Worm (Caenorhabditis elegans): ENCODE measurements around the gene W02B12.16.

The W02B12.16 gene

ce11 chrII:11471916-11472315 lies 4.4 kb downstream of the W02B12.16 start, which contains the start of gene mfn-1:
mfn-1 (minus strand) TSS chrII:11472016.
- TF ChIP-seq pes-1 (GFP tag; IDR thresholded peaks at IDR 0.05) (no peak), ceh-36 (tag; optimal IDR thresholded peaks at IDR 0.05) (no peak), tra-4 (tag; optimal IDR thresholded peaks at IDR 0.05) (no peak), hmg-4 (GFP tag; optimal IDR thresholded peaks at IDR 0.05) (no peak), ceh-13 (GFP tag; optimal IDR thresholded peaks at IDR 0.05) (no peak), tbx-37 (GFP tag; conservative IDR thresholded peaks at IDR 0.05) (no peak), aly-1 (tag; optimal IDR thresholded peaks at IDR 0.05) (no peak), ama-1 (optimal IDR thresholded peaks at IDR 0.05) (no peak), ets-7 (tag; optimal IDR thresholded peaks at IDR 0.05) (no peak), tbx-11 (GFP tag; IDR thresholded peaks at IDR 0.05) (no peak), hmbx-1 (tag; optimal IDR thresholded peaks at IDR 0.05) (no peak), sea-1 (GFP tag; conservative IDR thresholded peaks at IDR 0.05) (no peak), flt-1 (GFP tag; IDR thresholded peaks at IDR 0.05) (no peak), scrt-1 (GFP tag; IDR thresholded peaks at IDR 0.05) (no peak), hnd-1 (tag; optimal IDR thresholded peaks at IDR 0.05) (no peak), F13C5.2 (tag; optimal IDR thresholded peaks at IDR 0.05) (no peak), B0310.2 (tag; optimal IDR thresholded peaks at IDR 0.05) (no peak)

- TF ChIP-seq tra-4 (tag; optimal IDR thresholded peaks at IDR 0.05) = no peak
- TF ChIP-seq ceh-36 (tag; optimal IDR thresholded peaks at IDR 0.05) = no peak
- TF ChIP-seq ets-7 (tag; optimal IDR thresholded peaks at IDR 0.05) = no peak
- TF ChIP-seq ceh-13 (GFP tag; optimal IDR thresholded peaks at IDR 0.05) = no peak
- no peak for TF ChIP-seq hnd-1 (tag; optimal IDR thresholded peaks at IDR 0.05)
- TF ChIP-seq flt-1 (GFP tag; IDR thresholded peaks at IDR 0.05) = no peak
- no peak for TF ChIP-seq scrt-1 (GFP tag; IDR thresholded peaks at IDR 0.05)
Measured at ce11 chrII:11469574-11470108, 6.7 kb downstream of the W02B12.16 start, which contains the start of gene cisd-1. cisd-1 (minus strand) TSS chrII:11469624.

ce11 chrII:11467541-11467940 lies 8.8 kb downstream of the W02B12.16 start, which contains the start of gene klp-17:
klp-17 (minus strand) TSS chrII:11467641.
- TF ChIP-seq B0310.2 (tag; optimal IDR thresholded peaks at IDR 0.05) (no peak), ceh-13 (GFP tag; optimal IDR thresholded peaks at IDR 0.05) (no peak), ets-7 (tag; optimal IDR thresholded peaks at IDR 0.05) (no peak), tbx-37 (GFP tag; conservative IDR thresholded peaks at IDR 0.05) (no peak), ama-1 (optimal IDR thresholded peaks at IDR 0.05) (no peak), tra-4 (tag; optimal IDR thresholded peaks at IDR 0.05) (no peak)

- TF ChIP-seq tbx-37 (GFP tag; conservative IDR thresholded peaks at IDR 0.05) (no peak; the same call in 1 of the 2 replicates), F13C5.2 (tag; optimal IDR thresholded peaks at IDR 0.05) (peak; percentile 27), pes-1 (GFP tag; IDR thresholded peaks at IDR 0.05) (no peak), tra-4 (tag; optimal IDR thresholded peaks at IDR 0.05) (no peak), ets-7 (tag; optimal IDR thresholded peaks at IDR 0.05) (peak; percentile 61), hmbx-1 (tag; optimal IDR thresholded peaks at IDR 0.05) (no peak), B0310.2 (tag; optimal IDR thresholded peaks at IDR 0.05) (no peak), ceh-13 (GFP tag; optimal IDR thresholded peaks at IDR 0.05) (no peak), hnd-1 (tag; optimal IDR thresholded peaks at IDR 0.05) (no peak)
Measured at ce11 chrII:11464427-11464944, 11.8 kb downstream of the W02B12.16 start, which contains the start of the genes aars-1 and rga-1. aars-1 (minus strand) TSS chrII:11464497. rga-1 (plus strand) TSS chrII:11464894.

- TF ChIP-seq tbx-37 (GFP tag; conservative IDR thresholded peaks at IDR 0.05) (no peak), tbx-11 (GFP tag; IDR thresholded peaks at IDR 0.05) (no peak), ceh-13 (GFP tag; optimal IDR thresholded peaks at IDR 0.05) (no peak), hmbx-1 (tag; optimal IDR thresholded peaks at IDR 0.05) (no peak), ets-7 (tag; optimal IDR thresholded peaks at IDR 0.05) (no peak), flt-1 (GFP tag; IDR thresholded peaks at IDR 0.05) (no peak), ceh-36 (tag; optimal IDR thresholded peaks at IDR 0.05) (no peak), B0310.2 (tag; optimal IDR thresholded peaks at IDR 0.05) (no peak), scrt-1 (GFP tag; IDR thresholded peaks at IDR 0.05) (no peak), hnd-1 (tag; optimal IDR thresholded peaks at IDR 0.05) (no peak), pes-1 (GFP tag; IDR thresholded peaks at IDR 0.05) (no peak), sea-1 (GFP tag; conservative IDR thresholded peaks at IDR 0.05) (no peak), hmg-4 (GFP tag; optimal IDR thresholded peaks at IDR 0.05) (no peak), ama-1 (optimal IDR thresholded peaks at IDR 0.05) (no peak), aly-1 (tag; optimal IDR thresholded peaks at IDR 0.05) (no peak), F13C5.2 (tag; optimal IDR thresholded peaks at IDR 0.05) (no peak), tra-4 (tag; optimal IDR thresholded peaks at IDR 0.05) (no peak)
Measured at ce11 chrII:11463899-11464298, 12.4 kb downstream of the W02B12.16 start.

- TF ChIP-seq B0310.2 (tag; optimal IDR thresholded peaks at IDR 0.05) = no peak
- TF ChIP-seq hmg-4 (GFP tag; optimal IDR thresholded peaks at IDR 0.05) = no peak
- TF ChIP-seq hmbx-1 (tag; optimal IDR thresholded peaks at IDR 0.05) = no peak
- TF ChIP-seq sea-1 (GFP tag; conservative IDR thresholded peaks at IDR 0.05) = no peak
- no peak for TF ChIP-seq ceh-13 (GFP tag; optimal IDR thresholded peaks at IDR 0.05)
- no peak for TF ChIP-seq flt-1 (GFP tag; IDR thresholded peaks at IDR 0.05)
- TF ChIP-seq ceh-36 (tag; optimal IDR thresholded peaks at IDR 0.05) = no peak
Measured at ce11 chrII:11459883-11460282, 16.4 kb downstream of the W02B12.16 start.

- TF ChIP-seq pes-1 (GFP tag; IDR thresholded peaks at IDR 0.05) = no peak
- no peak for TF ChIP-seq tbx-37 (GFP tag; conservative IDR thresholded peaks at IDR 0.05)
- TF ChIP-seq ama-1 (optimal IDR thresholded peaks at IDR 0.05) = no peak
- no peak for TF ChIP-seq ceh-13 (GFP tag; optimal IDR thresholded peaks at IDR 0.05)
- no peak for TF ChIP-seq ets-7 (tag; optimal IDR thresholded peaks at IDR 0.05)
- TF ChIP-seq hnd-1 (tag; optimal IDR thresholded peaks at IDR 0.05) = no peak
- no peak for TF ChIP-seq sea-1 (GFP tag; conservative IDR thresholded peaks at IDR 0.05)
- TF ChIP-seq aly-1 (tag; optimal IDR thresholded peaks at IDR 0.05) = no peak
- no peak for TF ChIP-seq flt-1 (GFP tag; IDR thresholded peaks at IDR 0.05)
Measured at ce11 chrII:11455715-11456114, 20.6 kb downstream of the W02B12.16 start.
